Worm (Caenorhabditis elegans) whole organism, L3 larva: ENCODE data around the gene rbm-17.
A peak's percentile ranks its signal among the peaks of the same experiment; 100 is the strongest.

ENCODE experiments used
- ZK546.5 ChIP-seq: sonication (generic microtip); optimal IDR thresholded peaks from 2 replicates; lab custom pipeline; 2017; ENCODE audit warnings: missing biosample characterization, missing genetic modification characterization
- aly-2 ChIP-seq: fragments of 150-350 bp; optimal IDR thresholded peaks from 2 replicates; lab custom pipeline; 2014; ENCODE audit warnings: missing biosample characterization, missing genetic modification characterization
- ama-1 ChIP-seq: fragments of 150-350 bp; optimal IDR thresholded peaks from 2 replicates; lab custom pipeline; 2018
- ceh-16 ChIP-seq: sonication (generic microtip); optimal IDR thresholded peaks from 2 replicates; lab custom pipeline; 2017; ENCODE audit warnings: missing biosample characterization, missing genetic modification characterization
- ceh-28 ChIP-seq: fragments of 150-350 bp; optimal IDR thresholded peaks from 2 replicates; lab custom pipeline; 2014; ENCODE audit warnings: missing biosample characterization, missing genetic modification reagents, missing genetic modification characterization
- ceh-82 ChIP-seq: fragments of 150-350 bp; optimal IDR thresholded peaks from 2 replicates; lab custom pipeline; 2014; ENCODE audit warnings: missing biosample characterization, missing genetic modification characterization
- daf-12 ChIP-seq: fragments of 150-350 bp; optimal IDR thresholded peaks from 2 replicates; lab custom pipeline; 2014; ENCODE audit warnings: missing biosample characterization, missing genetic modification reagents, missing genetic modification characterization
- egl-27 ChIP-seq: sonication (generic microtip); optimal IDR thresholded peaks from 4 replicates; lab custom pipeline; 2017; ENCODE audit warnings: missing biosample characterization, missing genetic modification reagents, missing genetic modification characterization
- egl-5 ChIP-seq: fragments of 150-350 bp; optimal IDR thresholded peaks from 2 replicates; lab custom pipeline; 2017; ENCODE audit warnings: missing biosample characterization, missing genetic modification reagents, missing genetic modification characterization, inconsistent platforms
- elt-1 ChIP-seq: fragments of 150-350 bp; optimal IDR thresholded peaks from 2 replicates; lab custom pipeline; 2014; ENCODE audit warnings: missing biosample characterization, missing genetic modification characterization
- elt-2 ChIP-seq: sonication (generic microtip); optimal IDR thresholded peaks from 2 replicates; lab custom pipeline; 2016; ENCODE audit warnings: missing genetic modification reagents, mild to moderate bottlenecking, missing genetic modification characterization, missing compliant biosample characterization
- eor-1 ChIP-seq, 2 experiments: fragments of 150-350 bp; optimal IDR thresholded peaks; 2 replicates each; lab custom pipeline; 2014 to 2018; ENCODE audit warnings: missing biosample characterization in 2 of 2, missing genetic modification characterization in 2 of 2
- fkh-10 ChIP-seq: sonication (generic microtip); optimal IDR thresholded peaks from 2 replicates; lab custom pipeline; 2017; ENCODE audit warnings: missing biosample characterization, missing genetic modification reagents, missing genetic modification characterization
- fkh-2 ChIP-seq: fragments of 150-350 bp; optimal IDR thresholded peaks from 2 replicates; lab custom pipeline; 2014; ENCODE audit warnings: missing biosample characterization, missing genetic modification reagents, missing genetic modification characterization
- hmg-11 ChIP-seq: sonication (generic microtip); optimal IDR thresholded peaks from 2 replicates; lab custom pipeline; 2016; ENCODE audit warnings: missing genetic modification characterization, missing compliant biosample characterization
- jun-1 ChIP-seq: fragments of 150-350 bp; optimal IDR thresholded peaks from 2 replicates; lab custom pipeline; 2014; ENCODE audit warnings: missing biosample characterization, missing genetic modification reagents, missing genetic modification characterization
- lin-15B ChIP-seq: fragments of 150-350 bp; optimal IDR thresholded peaks from 2 replicates; lab custom pipeline; 2014; ENCODE audit warnings: missing biosample characterization, missing genetic modification characterization
- lin-39 ChIP-seq: fragments of 150-350 bp; optimal IDR thresholded peaks from 2 replicates; lab custom pipeline; 2018; ENCODE audit warnings: missing biosample characterization, missing genetic modification reagents, missing genetic modification characterization
- lsy-12 ChIP-seq: sonication (generic microtip); optimal IDR thresholded peaks from 2 replicates; lab custom pipeline; 2016; ENCODE audit warnings: mild to moderate bottlenecking, missing genetic modification characterization, missing compliant biosample characterization
- mdl-1 ChIP-seq: fragments of 150-350 bp; optimal IDR thresholded peaks from 2 replicates; lab custom pipeline; 2014; ENCODE audit warnings: missing biosample characterization, missing genetic modification characterization
- nfya-1 ChIP-seq: sonication (generic microtip); optimal IDR thresholded peaks from 2 replicates; lab custom pipeline; 2017; ENCODE audit warnings: missing genetic modification characterization, mild to moderate bottlenecking, missing compliant biosample characterization, antibody characterized with exemption, moderate library complexity; ENCODE audit not compliant: insufficient read depth
- nhr-11 ChIP-seq: fragments of 150-350 bp; optimal IDR thresholded peaks from 2 replicates; lab custom pipeline; 2014; ENCODE audit warnings: missing biosample characterization, missing genetic modification characterization
- nhr-12 ChIP-seq: fragments of 150-350 bp; optimal IDR thresholded peaks from 2 replicates; lab custom pipeline; 2014; ENCODE audit warnings: missing biosample characterization, missing genetic modification characterization
- nhr-23 ChIP-seq: fragments of 150-350 bp; optimal IDR thresholded peaks from 2 replicates; lab custom pipeline; 2014; ENCODE audit warnings: missing biosample characterization, missing genetic modification reagents, missing genetic modification characterization
- nhr-237 ChIP-seq: fragments of 150-350 bp; optimal IDR thresholded peaks from 2 replicates; lab custom pipeline; 2014; ENCODE audit warnings: missing biosample characterization, missing genetic modification characterization
- nhr-25 ChIP-seq: sonication (generic microtip); optimal IDR thresholded peaks from 2 replicates; lab custom pipeline; 2017; ENCODE audit warnings: missing biosample characterization, missing genetic modification characterization
- nhr-28 ChIP-seq: fragments of 150-350 bp; optimal IDR thresholded peaks from 2 replicates; lab custom pipeline; 2014; ENCODE audit warnings: missing biosample characterization, missing genetic modification characterization
- nhr-43 ChIP-seq: sonication (generic microtip); optimal IDR thresholded peaks from 2 replicates; lab custom pipeline; 2016; ENCODE audit warnings: mild to moderate bottlenecking, missing genetic modification characterization, missing compliant biosample characterization; ENCODE audit not compliant: poor library complexity, severe bottlenecking
- nhr-67 ChIP-seq: fragments of 150-350 bp; optimal IDR thresholded peaks from 2 replicates; lab custom pipeline; 2014; ENCODE audit warnings: missing biosample characterization, missing genetic modification characterization
- nhr-76 ChIP-seq: fragments of 150-350 bp; sonication (generic microtip); optimal IDR thresholded peaks from 5 replicates; lab custom pipeline; 2014; ENCODE audit warnings: missing biosample characterization, missing genetic modification characterization
- nhr-77 ChIP-seq: fragments of 150-350 bp; optimal IDR thresholded peaks from 2 replicates; lab custom pipeline; 2014; ENCODE audit warnings: missing biosample characterization, missing genetic modification characterization
- pha-4 ChIP-seq: fragments of 150-350 bp; optimal IDR thresholded peaks from 2 replicates; lab custom pipeline; 2014; ENCODE audit warnings: missing biosample characterization, missing genetic modification reagents, missing genetic modification characterization
- pqm-1 ChIP-seq: fragments of 150-350 bp; optimal IDR thresholded peaks from 2 replicates; lab custom pipeline; 2017; ENCODE audit warnings: missing biosample characterization, missing genetic modification characterization, inconsistent platforms
- sea-2 ChIP-seq: fragments of 150-350 bp; sonication (generic microtip); optimal IDR thresholded peaks from 4 replicates; lab custom pipeline; 2014; ENCODE audit warnings: missing biosample characterization, missing genetic modification reagents, missing genetic modification characterization
- skn-1 ChIP-seq: fragments of 150-350 bp; optimal IDR thresholded peaks from 2 replicates; lab custom pipeline; 2014; ENCODE audit warnings: missing biosample characterization, missing genetic modification characterization
- snpc-4 ChIP-seq: fragments of 150-350 bp; optimal IDR thresholded peaks from 2 replicates; lab custom pipeline; 2014; ENCODE audit warnings: missing biosample characterization, missing genetic modification characterization
- tbx-2 ChIP-seq: sonication (generic microtip); optimal IDR thresholded peaks from 2 replicates; lab custom pipeline; 2016; ENCODE audit warnings: mild to moderate bottlenecking, missing genetic modification characterization, missing compliant biosample characterization
- unc-39 ChIP-seq: sonication (generic microtip); optimal IDR thresholded peaks from 4 replicates; lab custom pipeline; 2017; ENCODE audit warnings: missing biosample characterization, missing genetic modification characterization
- unc-62 ChIP-seq: fragments of 150-350 bp; sonication (generic microtip); optimal IDR thresholded peaks from 4 replicates; lab custom pipeline; 2014; ENCODE audit warnings: missing biosample characterization, missing genetic modification reagents, missing genetic modification characterization
- zag-1 ChIP-seq: fragments of 150-350 bp; optimal IDR thresholded peaks from 2 replicates; lab custom pipeline; 2014; ENCODE audit warnings: missing biosample characterization, missing genetic modification characterization
- ztf-11 ChIP-seq: fragments of 150-350 bp; optimal IDR thresholded peaks from 2 replicates; lab custom pipeline; 2014; ENCODE audit warnings: missing biosample characterization, missing genetic modification characterization
- ztf-4 ChIP-seq: fragments of 150-350 bp; optimal IDR thresholded peaks from 2 replicates; lab custom pipeline; 2014; ENCODE audit warnings: missing biosample characterization, missing genetic modification characterization

rbm-17 gene

DNA sequence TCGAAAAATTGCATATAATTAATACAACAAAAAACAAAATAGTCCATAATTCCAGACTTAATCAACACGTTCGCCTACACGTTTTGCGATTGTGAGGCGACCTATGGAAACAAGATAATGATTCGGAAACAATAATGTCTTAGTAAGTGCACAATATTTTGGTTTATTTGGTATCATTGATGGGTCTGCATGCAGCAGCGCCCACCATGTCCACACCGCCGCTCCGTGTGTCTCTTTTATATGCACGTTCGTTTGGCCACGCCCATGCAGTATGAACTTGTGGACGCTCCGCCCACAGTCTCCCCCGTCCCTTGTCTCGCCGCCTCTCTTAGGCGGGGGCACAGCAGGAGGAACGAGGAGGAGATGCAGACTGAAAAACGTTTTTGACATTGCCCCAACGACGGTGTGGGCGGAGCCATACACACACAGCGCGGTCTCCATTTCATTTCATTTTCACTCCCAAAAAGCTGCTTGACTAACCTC lies 43.9 kb upstream of the rbm-17 start, which contains the start of gene mig-38:
Gene mig-38, plus strand, starts transcription at position 54 of the 483 bp plus-strand sequence.
- TF ChIP-seq lsy-12 (tag; lab: Kevin White, UChicago) (peak; percentile 50), nhr-25 (peak; percentile 57), unc-62 (GFP tag; lab: Kevin White, UChicago) (no peak), jun-1 (tag; lab: Kevin White, UChicago) (peak; percentile 17), mdl-1 (tag; lab: Kevin White, UChicago) (no peak), nhr-43 (peak; percentile 69), nhr-67 (tag; lab: Kevin White, UChicago) (no peak), fkh-2 (no peak), ceh-82 (no peak), nhr-23 (tag; lab: Kevin White, UChicago) (no peak), ceh-16 (tag; lab: Kevin White, UChicago) (no peak), egl-5 (tag; lab: Kevin White, UChicago) (peak; percentile 24), pha-4 (no peak), nfya-1 (peak; percentile 81), elt-2 (tag; lab: Kevin White, UChicago) (peak; percentile 56), ama-1 (lab: Kevin White, UChicago) (peak; percentile 96), ztf-4 (tag; lab: Kevin White, UChicago) (peak; percentile 27), lin-15B (tag; lab: Kevin White, UChicago) (peak; percentile 39), pqm-1 (tag; lab: Kevin White, UChicago) (peak; percentile 32), fkh-10 (GFP tag; lab: Kevin White, UChicago) (no peak), nhr-11 (tag; lab: Kevin White, UChicago) (no peak), snpc-4 (tag; lab: Kevin White, UChicago) (peak; percentile 14), lin-39 (tag; lab: Kevin White, UChicago) (peak; percentile 54), hmg-11 (tag; lab: Kevin White, UChicago) (peak; percentile 66)

DNA sequence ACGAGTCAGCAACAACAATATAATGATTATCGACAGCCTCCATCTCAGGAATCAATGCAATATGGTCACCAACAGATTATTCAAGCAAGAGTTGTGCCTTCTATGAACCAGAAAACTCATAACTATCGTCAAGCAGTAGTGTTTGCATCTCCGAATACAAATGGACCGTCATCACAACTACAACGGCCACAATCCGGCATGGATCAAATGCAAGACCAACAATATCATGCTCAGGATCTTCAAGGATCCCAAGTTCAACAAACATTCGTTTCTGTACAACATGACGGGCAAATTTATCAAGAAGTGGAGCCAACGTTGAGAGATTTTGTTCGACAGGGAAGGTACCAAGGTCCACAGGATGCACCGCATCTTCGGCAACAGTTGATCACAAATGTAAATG lies 41.0 kb upstream of the rbm-17 start:
- TF ChIP-seq nhr-12: no peak
- TF ChIP-seq ZK546.5 (tag; lab: Kevin White, UChicago): no peak
- no peak for TF ChIP-seq unc-62 (GFP tag; lab: Kevin White, UChicago)

DNA sequence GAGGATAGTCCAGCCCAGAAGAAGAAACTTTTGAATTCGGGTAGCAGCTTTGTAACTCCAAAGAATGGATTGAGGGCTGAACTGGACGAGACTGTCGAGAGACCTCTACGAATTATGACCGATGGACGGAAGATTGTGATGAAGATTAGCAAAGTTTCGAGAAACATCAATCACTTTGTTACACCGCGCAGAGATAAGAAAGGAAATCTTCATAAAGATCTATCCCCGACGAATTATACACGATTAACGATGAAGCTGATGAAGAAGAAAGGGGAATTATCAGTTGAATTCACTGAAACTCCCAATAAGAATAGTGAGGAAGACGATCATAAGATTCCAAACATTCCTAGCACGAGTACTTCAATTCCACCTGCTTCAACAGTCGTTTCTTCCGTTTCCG lies 38.4 kb upstream of the rbm-17 start:
- TF ChIP-seq elt-1 (tag; lab: Kevin White, UChicago): peak; percentile 89
- TF ChIP-seq jun-1 (tag; lab: Kevin White, UChicago): no peak

DNA sequence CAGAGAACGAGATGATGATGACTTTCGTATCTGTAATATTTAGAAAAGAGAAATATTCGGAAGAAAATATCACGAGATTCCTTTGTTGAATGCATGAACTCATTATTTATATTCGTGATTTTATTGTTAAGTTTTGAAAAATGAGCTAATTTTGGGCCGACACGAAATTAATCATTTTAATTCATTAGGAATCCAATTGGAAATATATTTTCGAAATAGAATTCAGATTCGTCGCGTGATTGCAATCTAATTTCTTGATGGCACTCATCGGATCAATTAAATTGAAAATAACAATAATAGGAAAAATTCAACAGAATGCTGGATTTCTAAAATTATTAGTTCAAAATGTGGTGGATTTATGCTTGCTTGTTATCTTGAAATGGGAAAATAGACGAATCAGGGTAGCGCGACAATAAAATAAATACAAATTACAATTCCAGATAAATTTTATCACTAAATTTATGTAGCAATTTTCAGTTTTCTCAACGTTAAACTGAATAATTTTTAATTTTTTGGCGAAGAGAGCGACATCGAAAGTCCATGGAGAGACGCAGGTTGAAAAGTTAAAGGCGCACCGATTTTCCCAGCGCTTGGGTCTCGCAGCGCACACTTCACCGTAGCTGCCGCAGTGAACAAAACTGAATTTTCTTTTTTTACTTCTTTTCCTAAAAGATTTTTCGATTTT lies 36.3 kb upstream of the rbm-17 start:
- no peak for TF ChIP-seq skn-1 (tag; lab: Kevin White, UChicago)
- no peak for TF ChIP-seq nhr-28 (tag; lab: Kevin White, UChicago)
- no peak for TF ChIP-seq ceh-28
- peak; percentile 43 for TF ChIP-seq pqm-1 (tag; lab: Kevin White, UChicago)
- no peak for TF ChIP-seq nhr-67 (tag; lab: Kevin White, UChicago)
- TF ChIP-seq snpc-4 (tag; lab: Kevin White, UChicago): peak; percentile 56
- TF ChIP-seq nhr-237 (tag; lab: Kevin White, UChicago): no peak
- TF ChIP-seq ama-1 (lab: Kevin White, UChicago): peak; percentile 57
- TF ChIP-seq sea-2 (GFP tag; lab: Kevin White, UChicago): no peak
- peak; percentile 81 for TF ChIP-seq aly-2 (tag; lab: Kevin White, UChicago)
- TF ChIP-seq zag-1 (tag; lab: Kevin White, UChicago): no peak
- TF ChIP-seq lin-39 (tag; lab: Kevin White, UChicago): peak; percentile 74
- peak; percentile 12 for TF ChIP-seq nhr-77
- no peak for TF ChIP-seq nhr-11 (tag; lab: Kevin White, UChicago)
- TF ChIP-seq pha-4: peak; percentile 77
- no peak for TF ChIP-seq unc-39 (tag; lab: Kevin White, UChicago)
- no peak for TF ChIP-seq ceh-82
- TF ChIP-seq elt-2 (tag; lab: Kevin White, UChicago): peak; percentile 26
- no peak for TF ChIP-seq unc-62 (GFP tag; lab: Kevin White, UChicago)
- no peak for TF ChIP-seq nhr-76 (tag; lab: Kevin White, UChicago)
- TF ChIP-seq ZK546.5 (tag; lab: Kevin White, UChicago): no peak
- TF ChIP-seq lsy-12 (tag; lab: Kevin White, UChicago): peak; percentile 70
- TF ChIP-seq nhr-43: peak; percentile 67
- TF ChIP-seq daf-12: no peak
- TF ChIP-seq lin-15B (tag; lab: Kevin White, UChicago): peak; percentile 75
- no peak for TF ChIP-seq egl-5 (tag; lab: Kevin White, UChicago)
- TF ChIP-seq nhr-23 (tag; lab: Kevin White, UChicago): peak; percentile 74
- no peak for TF ChIP-seq eor-1 (tag; optimal IDR thresholded peaks at IDR 0.05; lab: Kevin White, UChicago)
- peak; percentile 14 for TF ChIP-seq ztf-4 (tag; lab: Kevin White, UChicago)
- peak; percentile 89 for TF ChIP-seq nfya-1
- no peak for TF ChIP-seq nhr-12
- no peak for TF ChIP-seq tbx-2 (tag; lab: Kevin White, UChicago)
- no peak for TF ChIP-seq fkh-10 (GFP tag; lab: Kevin White, UChicago)
- no peak for TF ChIP-seq elt-1 (tag; lab: Kevin White, UChicago)
- TF ChIP-seq ztf-11 (tag; lab: Kevin White, UChicago): no peak
- no peak for TF ChIP-seq egl-27 (tag; lab: Kevin White, UChicago)
- no peak for TF ChIP-seq mdl-1 (tag; lab: Kevin White, UChicago)
- TF ChIP-seq jun-1 (tag; lab: Kevin White, UChicago): no peak
